Fruit fly (Drosophila melanogaster) Kc167 (cell line): ENCODE data around the gene mus81.

ENCODE experiments used
- Myc ChIP-seq: fragments of >200 bp; optimal IDR thresholded peaks from 2 replicates; lab custom pipeline; 2017; ENCODE audit warnings: missing external identifiers
- Sin3A ChIP-seq: fragments of >200 bp; optimal IDR thresholded peaks from 2 replicates; lab custom pipeline; 2018; ENCODE audit warnings: missing external identifiers
- h ChIP-seq: fragments of >200 bp; optimal IDR thresholded peaks from 3 replicates; lab custom pipeline; 2018; ENCODE audit warnings: missing external identifiers
- insv ChIP-seq: fragments of >200 bp; optimal IDR thresholded peaks from 3 replicates; lab custom pipeline; 2018; ENCODE audit warnings: missing external identifiers
- psq ChIP-seq: fragments of >200 bp; optimal IDR thresholded peaks from 2 replicates; lab custom pipeline; 2017; ENCODE audit warnings: missing external identifiers
- ttk ChIP-seq: sonication (Bioruptor generic); optimal IDR thresholded peaks from 2 replicates; lab custom pipeline; 2017; ENCODE audit warnings: missing external identifiers

Gene mus81

dm6 chrX:964012-964411 is 23.1 kb downstream of the mus81 start:
- TF ChIP-seq Myc (lab: Kevin White, UChicago): no peak
- no peak for TF ChIP-seq ttk (lab: Kevin White, UChicago)
- TF ChIP-seq Sin3A (lab: Kevin White, UChicago): no peak
- no peak for TF ChIP-seq psq
- TF ChIP-seq insv: no peak
- TF ChIP-seq h (lab: Kevin White, UChicago): no peak

- TF ChIP-seq Myc (lab: Kevin White, UChicago) (no peak), insv (no peak), h (lab: Kevin White, UChicago) (no peak), ttk (lab: Kevin White, UChicago) (no peak), psq (no peak), Sin3A (lab: Kevin White, UChicago) (no peak)
Measured at dm6 chrX:966818-967217, 25.9 kb downstream of the mus81 start.

dm6 chrX:985911-986310 is 45.0 kb downstream of the mus81 start:
- TF ChIP-seq insv (no peak), ttk (lab: Kevin White, UChicago) (no peak), psq (no peak)

dm6 chrX:990218-990617 is 49.3 kb downstream of the mus81 start, which contains the start of gene CG18823:
Gene CG18823, plus strand, starts transcription at chrX:990518.
- TF ChIP-seq h (lab: Kevin White, UChicago): no peak
- no peak for TF ChIP-seq insv
- TF ChIP-seq Myc (lab: Kevin White, UChicago): no peak
- no peak for TF ChIP-seq ttk (lab: Kevin White, UChicago)
- no peak for TF ChIP-seq Sin3A (lab: Kevin White, UChicago)
- TF ChIP-seq psq: no peak
